Fruit fly (Drosophila melanogaster): Measurements from ENCODE around the gene p.

The p gene

DNA sequence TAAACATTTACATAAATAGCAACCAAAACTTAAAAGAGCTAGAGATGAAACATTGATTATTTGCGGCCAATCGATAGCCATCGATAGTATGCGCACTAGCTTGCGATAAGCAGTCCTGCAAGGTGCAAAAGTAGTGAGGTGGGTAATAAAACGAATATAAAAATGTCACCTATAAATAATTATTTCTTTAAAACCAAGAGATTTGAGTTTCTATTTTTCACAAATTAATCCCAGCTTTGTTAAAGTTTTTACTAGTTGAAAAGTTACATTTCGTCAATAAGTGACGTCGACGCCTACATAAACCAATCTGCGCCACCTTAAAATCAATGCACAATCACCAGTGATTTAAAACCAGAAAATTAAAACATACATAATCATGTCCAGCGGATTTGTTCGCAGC, 19.7 kb downstream of the p start, which contains the start of the genes Mkk4 and SLIRP2 (continued):
- peak; percentile 99 for TF ChIP-seq fu2 (GFP tag; optimal IDR thresholded peaks at IDR 0.05)
- peak; percentile 99 for TF ChIP-seq zen (tag; optimal IDR thresholded peaks at IDR 0.05)
- peak; percentile 99 for TF ChIP-seq Ptx1 (GFP tag; IDR thresholded peaks at IDR 0.05)
- peak; percentile 97 for TF ChIP-seq cas (GFP tag; IDR thresholded peaks at IDR 0.05)
- TF ChIP-seq CG16779 (GFP tag; IDR thresholded peaks at IDR 0.05): peak; percentile 97
- peak; percentile 98 for TF ChIP-seq slou (GFP tag; optimal IDR thresholded peaks at IDR 0.05)
- peak; percentile 91 for TF ChIP-seq grn (GFP tag; optimal IDR thresholded peaks at IDR 0.05)
- TF ChIP-seq CG15514 (GFP tag; optimal IDR thresholded peaks at IDR 0.05): peak; percentile 95
- TF ChIP-seq CG14050 (GFP tag; IDR thresholded peaks at IDR 0.05): peak; percentile 99
- peak; percentile 99 for TF ChIP-seq CG32767 (GFP tag; IDR thresholded peaks at IDR 0.05)
- peak; percentile 99 for TF ChIP-seq az2 (GFP tag; optimal IDR thresholded peaks at IDR 0.05)
- TF ChIP-seq CG18599 (GFP tag; optimal IDR thresholded peaks at IDR 0.05): peak; percentile 99
- peak; percentile 99 for TF ChIP-seq chn (GFP tag; optimal IDR thresholded peaks at IDR 0.05)
- peak; percentile 99 for TF ChIP-seq CG17829 (tag; optimal IDR thresholded peaks at IDR 0.05)
- peak; percentile 95 for TF ChIP-seq Elba2 (GFP tag; optimal IDR thresholded peaks at IDR 0.05)
- TF ChIP-seq Sox100B (GFP tag; optimal IDR thresholded peaks at IDR 0.05): peak; percentile 97
- TF ChIP-seq CG32532 (GFP tag; IDR thresholded peaks at IDR 0.05): peak; percentile 99
- peak; percentile 96 for TF ChIP-seq CG11696 (GFP tag; IDR thresholded peaks at IDR 0.05)
- peak; percentile 96 for TF ChIP-seq Doc2 (GFP tag; IDR thresholded peaks at IDR 0.05)
- TF ChIP-seq Gug (GFP tag; IDR thresholded peaks at IDR 0.05): peak; percentile 98
- TF ChIP-seq CG14965 (GFP tag; optimal IDR thresholded peaks at IDR 0.05; ENCODE audit: borderline replicate concordance): peak; percentile 89
- peak; percentile 29 to 81 for TF ChIP-seq insv (GFP tag; optimal IDR thresholded peaks at IDR 0.05)
- TF ChIP-seq CG12299 (tag; optimal IDR thresholded peaks at IDR 0.05): peak; percentile 98
- peak; percentile 99 for TF ChIP-seq CG3847 (GFP tag; IDR thresholded peaks at IDR 0.05)
- TF ChIP-seq HLH54F (GFP tag; optimal IDR thresholded peaks at IDR 0.05): peak; percentile 99
- TF ChIP-seq tup (GFP tag; optimal IDR thresholded peaks at IDR 0.05): peak; percentile 98
- TF ChIP-seq zfh1 (GFP tag; IDR thresholded peaks at IDR 0.05): peak; percentile 99
- TF ChIP-seq abd-A (tag; optimal IDR thresholded peaks at IDR 0.05): no peak
- TF ChIP-seq CG4282 (GFP tag; optimal IDR thresholded peaks at IDR 0.05): peak; percentile 96
- TF ChIP-seq CG7271 (tag; optimal IDR thresholded peaks at IDR 0.05): peak; percentile 97
- TF ChIP-seq pho (GFP tag; optimal IDR thresholded peaks at IDR 0.05): peak; percentile 99
- no peak for TF ChIP-seq CG8478 (optimal IDR thresholded peaks at IDR 0.05)
- peak; percentile 98 for TF ChIP-seq twi (tag; optimal IDR thresholded peaks at IDR 0.05)
- TF ChIP-seq GATAe (GFP tag; conservative IDR thresholded peaks at IDR 0.05): peak; percentile 97
- peak; percentile 99 for TF ChIP-seq CG10654 (GFP tag; optimal IDR thresholded peaks at IDR 0.05)
- TF ChIP-seq sna (GFP tag; IDR thresholded peaks at IDR 0.05; ENCODE audit: partially characterized antibody): peak; percentile 83
- peak; percentile 98 for TF ChIP-seq CG2202 (tag; optimal IDR thresholded peaks at IDR 0.05)
- TF ChIP-seq CG17361 (GFP tag; IDR thresholded peaks at IDR 0.05): peak; percentile 100
- peak; percentile 99 for TF ChIP-seq gro (GFP tag; optimal IDR thresholded peaks at IDR 0.05)
- peak; percentile 99 for TF ChIP-seq CG3281 (GFP tag; optimal IDR thresholded peaks at IDR 0.05)
- TF ChIP-seq CG12104 (GFP tag; optimal IDR thresholded peaks at IDR 0.05): peak; percentile 99
- peak; percentile 99 for TF ChIP-seq CG16863 (GFP tag; optimal IDR thresholded peaks at IDR 0.05)
- no peak for TF ChIP-seq CG1832 (GFP tag; optimal IDR thresholded peaks at IDR 0.05)
- peak; percentile 99 for TF ChIP-seq chm (GFP tag; IDR thresholded peaks at IDR 0.05)
- no peak for TF ChIP-seq cad (GFP tag; optimal IDR thresholded peaks at IDR 0.05)
- peak; percentile 99 for TF ChIP-seq ttk (GFP tag; IDR thresholded peaks at IDR 0.05)
- peak; percentile 85 for TF ChIP-seq vnd (GFP tag; IDR thresholded peaks at IDR 0.05; ENCODE audit: partially characterized antibody)
- TF ChIP-seq bbx (GFP tag; IDR thresholded peaks at IDR 0.05; ENCODE audit: partially characterized antibody): peak; percentile 87
- peak; percentile 74 for TF ChIP-seq CG15479 (GFP tag; optimal IDR thresholded peaks at IDR 0.05)
- peak; percentile 98 for TF ChIP-seq repo (GFP tag; optimal IDR thresholded peaks at IDR 0.05)
- TF ChIP-seq Hr51 (GFP tag; optimal IDR thresholded peaks at IDR 0.05): peak; percentile 99
- peak; percentile 99 for TF ChIP-seq CG18619 (GFP tag; optimal IDR thresholded peaks at IDR 0.05)

Measured in whole organism, embryonic.